Fruit fly (Drosophila melanogaster): ENCODE results near the gene CG12121.

CG12121 gene

dm6 chrX:9243417-9243884 lies 11.3 kb upstream of the CG12121 start, which contains the start of the genes mxc and Larp7 (continued):
- TF ChIP-seq Asciz (GFP tag; optimal IDR thresholded peaks at IDR 0.05) (no peak), phol (tag; optimal IDR thresholded peaks at IDR 0.05) (peak; percentile 70), CG32532 (GFP tag; IDR thresholded peaks at IDR 0.05) (peak; percentile 64; the same call in 1 of the 2 replicates), CG17328 (GFP tag; IDR thresholded peaks at IDR 0.05) (no peak), Dp (GFP tag; optimal IDR thresholded peaks at IDR 0.05) (peak; percentile 68), Bteb2 (GFP tag; optimal IDR thresholded peaks at IDR 0.05) (peak; percentile 53), gce (GFP tag; IDR thresholded peaks at IDR 0.05) (no peak), lilli (GFP tag; optimal IDR thresholded peaks at IDR 0.05) (peak; percentile 74), Rfx (GFP tag; IDR thresholded peaks at IDR 0.05) (peak; percentile 64), CG13123 (GFP tag; optimal IDR thresholded peaks at IDR 0.05) (peak; percentile 8), CG18011 (GFP tag; optimal IDR thresholded peaks at IDR 0.05) (no peak), dysf (GFP tag; IDR thresholded peaks at IDR 0.05) (no peak; the same call in 2 of the 3 replicates), Deaf1 (tag; optimal IDR thresholded peaks at IDR 0.05) (no peak), Elba2 (GFP tag; optimal IDR thresholded peaks at IDR 0.05) (peak; percentile 82), ci (GFP tag; IDR thresholded peaks at IDR 0.05) (0 out of 3 replicates have a peak, but pooled peaks have one; percentile 51), unpg (GFP tag; optimal IDR thresholded peaks at IDR 0.05) (no peak), Vsx1 (GFP tag; optimal IDR thresholded peaks at IDR 0.05) (no peak), BtbVII (GFP tag; optimal IDR thresholded peaks at IDR 0.05) (no peak), luna (GFP tag; optimal IDR thresholded peaks at IDR 0.05) (no peak), nau (GFP tag; optimal IDR thresholded peaks at IDR 0.05) (no peak), cg (GFP tag; optimal IDR thresholded peaks at IDR 0.05) (no peak), eyg (GFP tag; optimal IDR thresholded peaks at IDR 0.05) (peak; percentile 39), CG10321 (GFP tag; IDR thresholded peaks at IDR 0.05) (no peak), CHES-1-like (GFP tag; optimal IDR thresholded peaks at IDR 0.05) (peak; percentile 78), CG6175 (GFP tag; IDR thresholded peaks at IDR 0.05) (no peak), GATAe (GFP tag; conservative IDR thresholded peaks at IDR 0.05) (no peak), chinmo (GFP tag; IDR thresholded peaks at IDR 0.05; ENCODE audit: partially characterized antibody) (peak; percentile 79; the same call in 2 of the 4 replicates), CG8281 (tag; optimal IDR thresholded peaks at IDR 0.05) (no peak), Lhr (GFP tag; optimal IDR thresholded peaks at IDR 0.05) (peak; percentile 25), CG7786 (GFP tag; optimal IDR thresholded peaks at IDR 0.05) (peak; percentile 79), CG18476 (GFP tag; optimal IDR thresholded peaks at IDR 0.05) (peak; percentile 27), CG31365 (tag; optimal IDR thresholded peaks at IDR 0.05) (no peak), gem (tag; optimal IDR thresholded peaks at IDR 0.05) (no peak), crp (GFP tag; optimal IDR thresholded peaks at IDR 0.05) (peak in 1 of 2 experiments; percentile 57), Max (GFP tag; optimal IDR thresholded peaks at IDR 0.05) (peak; percentile 68), gfzf (GFP tag; optimal IDR thresholded peaks at IDR 0.05) (peak; percentile 45), chif (GFP tag; optimal IDR thresholded peaks at IDR 0.05) (peak; percentile 51 to 67), CkIIα-i1 (GFP tag; IDR thresholded peaks at IDR 0.05) (no peak), nmo (GFP tag; optimal IDR thresholded peaks at IDR 0.05) (peak; percentile 73), CG16863 (GFP tag; optimal IDR thresholded peaks at IDR 0.05) (peak; percentile 33), CG12391 (tag; optimal IDR thresholded peaks at IDR 0.05) (peak; percentile 65), Doc3 (GFP tag; IDR thresholded peaks at IDR 0.05; ENCODE audit: partially characterized antibody) (peak; percentile 82), schlank (tag; optimal IDR thresholded peaks at IDR 0.05) (no peak), Kr (GFP tag; optimal IDR thresholded peaks at IDR 0.05) (no peak), vfl (GFP tag; optimal IDR thresholded peaks at IDR 0.05) (peak; percentile 47), nom (GFP tag; optimal IDR thresholded peaks at IDR 0.05) (no peak), Xbp1 (GFP tag; optimal IDR thresholded peaks at IDR 0.05) (peak; percentile 69), Fer2 (tag; optimal IDR thresholded peaks at IDR 0.05) (no peak), tgo (GFP tag; IDR thresholded peaks at IDR 0.05) (peak; percentile 45), Side (GFP tag; optimal IDR thresholded peaks at IDR 0.05) (peak; percentile 61)

All from whole organism, embryonic.